Worm (Caenorhabditis elegans): Measurements from ENCODE around the gene taf-13.

Gene taf-13

ce11 chrII:10605512-10605911 lies at the start of gene taf-13:
TSS of gene taf-13 (minus strand) at chrII:10605612.
- no peak for TF ChIP-seq dao-5 (tag; optimal IDR thresholded peaks at IDR 0.05)
- no peak for TF ChIP-seq W03F9.2 (tag; optimal IDR thresholded peaks at IDR 0.05)
- TF ChIP-seq him-1 (tag; optimal IDR thresholded peaks at IDR 0.05) = no peak

ce11 chrII:10654435-10654834 lies 49.0 kb upstream of the taf-13 start:
- no peak for TF ChIP-seq dao-5 (tag; optimal IDR thresholded peaks at IDR 0.05)
- no peak for TF ChIP-seq W03F9.2 (tag; optimal IDR thresholded peaks at IDR 0.05)
- no peak for TF ChIP-seq him-1 (tag; optimal IDR thresholded peaks at IDR 0.05)

- TF ChIP-seq W03F9.2 (tag; optimal IDR thresholded peaks at IDR 0.05) = no peak
- TF ChIP-seq him-1 (tag; optimal IDR thresholded peaks at IDR 0.05) = no peak
- TF ChIP-seq dao-5 (tag; optimal IDR thresholded peaks at IDR 0.05) = no peak
Observed at ce11 chrII:10653559-10653958, 48.1 kb upstream of the taf-13 start.

ce11 chrII:10652112-10652511 lies 46.7 kb upstream of the taf-13 start, which contains the start of gene nphp-1:
TSS of gene nphp-1 (minus strand) at chrII:10652256.
- TF ChIP-seq W03F9.2 (tag; optimal IDR thresholded peaks at IDR 0.05) (no peak), him-1 (tag; optimal IDR thresholded peaks at IDR 0.05) (no peak), dao-5 (tag; optimal IDR thresholded peaks at IDR 0.05) (no peak)

ce11 chrII:10646901-10647566 lies 41.6 kb upstream of the taf-13 start, which contains the start of gene M28.10:
TSS of gene M28.10 (plus strand) at chrII:10647516.
- TF ChIP-seq dao-5 (tag; optimal IDR thresholded peaks at IDR 0.05) (no peak), him-1 (tag; optimal IDR thresholded peaks at IDR 0.05) (no peak), W03F9.2 (tag; optimal IDR thresholded peaks at IDR 0.05) (no peak)

ce11 chrII:10643403-10643802 lies 38.0 kb upstream of the taf-13 start, which contains the start of gene M28.4:
TSS of gene M28.4 (plus strand) at chrII:10643703.
- TF ChIP-seq W03F9.2 (tag; optimal IDR thresholded peaks at IDR 0.05) (no peak), dao-5 (tag; optimal IDR thresholded peaks at IDR 0.05) (no peak), him-1 (tag; optimal IDR thresholded peaks at IDR 0.05) (no peak)

- no peak for TF ChIP-seq W03F9.2 (tag; optimal IDR thresholded peaks at IDR 0.05)
- no peak for TF ChIP-seq dao-5 (tag; optimal IDR thresholded peaks at IDR 0.05)
- no peak for TF ChIP-seq him-1 (tag; optimal IDR thresholded peaks at IDR 0.05)
Observed at ce11 chrII:10639110-10639509, 33.7 kb upstream of the taf-13 start, which contains the start of gene M28.9. TSS of gene M28.9 (plus strand) at chrII:10639410.

ce11 chrII:10630944-10631343 lies 25.5 kb upstream of the taf-13 start:
- TF ChIP-seq him-1 (tag; optimal IDR thresholded peaks at IDR 0.05) (no peak), dao-5 (tag; optimal IDR thresholded peaks at IDR 0.05) (no peak), W03F9.2 (tag; optimal IDR thresholded peaks at IDR 0.05) (no peak)

ce11 chrII:10627963-10628362 lies 22.6 kb upstream of the taf-13 start, which contains the start of gene M28.8:
TSS of gene M28.8 (plus strand) at chrII:10628263.
- no peak for TF ChIP-seq dao-5 (tag; optimal IDR thresholded peaks at IDR 0.05)
- TF ChIP-seq W03F9.2 (tag; optimal IDR thresholded peaks at IDR 0.05) = no peak
- TF ChIP-seq him-1 (tag; optimal IDR thresholded peaks at IDR 0.05) = no peak

ce11 chrII:10627086-10627485 lies 21.7 kb upstream of the taf-13 start:
- no peak for TF ChIP-seq dao-5 (tag; optimal IDR thresholded peaks at IDR 0.05)
- no peak for TF ChIP-seq W03F9.2 (tag; optimal IDR thresholded peaks at IDR 0.05)
- no peak for TF ChIP-seq him-1 (tag; optimal IDR thresholded peaks at IDR 0.05)

ce11 chrII:10621965-10622364 lies 16.6 kb upstream of the taf-13 start, which contains the start of gene cutl-9:
TSS of gene cutl-9 (plus strand) at chrII:10622265.
- TF ChIP-seq W03F9.2 (tag; optimal IDR thresholded peaks at IDR 0.05) (no peak), him-1 (tag; optimal IDR thresholded peaks at IDR 0.05) (no peak), dao-5 (tag; optimal IDR thresholded peaks at IDR 0.05) (no peak)

ce11 chrII:10618157-10618556 lies 12.7 kb upstream of the taf-13 start, which contains the start of gene C14A4.13:
TSS of gene C14A4.13 (plus strand) at chrII:10618457.
- TF ChIP-seq W03F9.2 (tag; optimal IDR thresholded peaks at IDR 0.05) = no peak
- no peak for TF ChIP-seq dao-5 (tag; optimal IDR thresholded peaks at IDR 0.05)
- TF ChIP-seq him-1 (tag; optimal IDR thresholded peaks at IDR 0.05) = no peak

ce11 chrII:10612743-10613142 lies 7.3 kb upstream of the taf-13 start, which contains the start of gene C14A4.12:
TSS of gene C14A4.12 (plus strand) at chrII:10613043.
- TF ChIP-seq W03F9.2 (tag; optimal IDR thresholded peaks at IDR 0.05) = no peak
- no peak for TF ChIP-seq him-1 (tag; optimal IDR thresholded peaks at IDR 0.05)
- TF ChIP-seq dao-5 (tag; optimal IDR thresholded peaks at IDR 0.05) = no peak

- TF ChIP-seq W03F9.2 (tag; optimal IDR thresholded peaks at IDR 0.05) (no peak), him-1 (tag; optimal IDR thresholded peaks at IDR 0.05) (no peak), dao-5 (tag; optimal IDR thresholded peaks at IDR 0.05) (no peak)
Observed at ce11 chrII:10608821-10609220, 3.4 kb upstream of the taf-13 start.
